Fruit fly (Drosophila melanogaster) Kc167 (cell line): ENCODE measurements around the gene CG14969.

Experiments
- Myc ChIP-seq: fragments of >200 bp; optimal IDR thresholded peaks from 2 replicates; lab custom pipeline; 2017; ENCODE audit warnings: missing external identifiers
- Sin3A ChIP-seq: fragments of >200 bp; optimal IDR thresholded peaks from 2 replicates; lab custom pipeline; 2018; ENCODE audit warnings: missing external identifiers
- h ChIP-seq: fragments of >200 bp; optimal IDR thresholded peaks from 3 replicates; lab custom pipeline; 2018; ENCODE audit warnings: missing external identifiers
- insv ChIP-seq: fragments of >200 bp; optimal IDR thresholded peaks from 3 replicates; lab custom pipeline; 2018; ENCODE audit warnings: missing external identifiers
- psq ChIP-seq: fragments of >200 bp; optimal IDR thresholded peaks from 2 replicates; lab custom pipeline; 2017; ENCODE audit warnings: missing external identifiers
- ttk ChIP-seq: sonication (Bioruptor generic); optimal IDR thresholded peaks from 2 replicates; lab custom pipeline; 2017; ENCODE audit warnings: missing external identifiers

CG14969 gene

dm6 chr3L:3300345-3300744 lies 34.4 kb downstream of the CG14969 start:
- TF ChIP-seq Myc (lab: Kevin White, UChicago) (no peak), psq (no peak), ttk (lab: Kevin White, UChicago) (no peak), insv (no peak), h (lab: Kevin White, UChicago) (no peak), Sin3A (no peak)

dm6 chr3L:3291159-3291558 lies 43.6 kb downstream of the CG14969 start, which contains the start of gene CG12009:
Gene CG12009 (plus strand): TSS chr3L:3291459.
- TF ChIP-seq psq = no peak
- no peak for TF ChIP-seq Sin3A
- no peak for TF ChIP-seq insv
- TF ChIP-seq h (lab: Kevin White, UChicago) = no peak
- TF ChIP-seq ttk (lab: Kevin White, UChicago) = no peak
- TF ChIP-seq Myc (lab: Kevin White, UChicago) = no peak

- TF ChIP-seq ttk (lab: Kevin White, UChicago) (no peak), Sin3A (no peak)
Observed at dm6 chr3L:3288414-3288813, 46.4 kb downstream of the CG14969 start.

dm6 chr3L:3284900-3285299 lies 49.9 kb downstream of the CG14969 start:
- TF ChIP-seq insv (no peak), Sin3A (no peak), ttk (lab: Kevin White, UChicago) (no peak), Myc (lab: Kevin White, UChicago) (no peak), h (lab: Kevin White, UChicago) (no peak), psq (no peak)

- TF ChIP-seq Myc (lab: Kevin White, UChicago) (no peak), insv (no peak), psq (no peak), ttk (lab: Kevin White, UChicago) (no peak)
Observed at dm6 chr3L:3283264-3283663, 51.5 kb downstream of the CG14969 start.
